Fruit fly (Drosophila melanogaster) whole organism, embryonic: ENCODE measurements around the gene PK1-R.

Experiments
- ATbp ChIP-seq: fragments of 200-800 bp; sonication (Bioruptor generic); optimal IDR thresholded peaks from 2 replicates; lab custom pipeline; 2017; ENCODE audit warnings: missing biosample characterization, mild to moderate bottlenecking, missing genetic modification characterization, missing genetic modification reagents
- Blimp-1 ChIP-seq: fragments of 200-800 bp; sonication (Bioruptor generic); optimal IDR thresholded peaks from 3 replicates; lab custom pipeline; 2018; ENCODE audit warnings: missing biosample characterization, missing genetic modification characterization, mild to moderate bottlenecking, moderate library complexity, missing genetic modification reagents
- C15 ChIP-seq: fragments of 200-800 bp; sonication (Bioruptor generic); IDR thresholded peaks from 3 replicates; pipeline ENCODE4 v1.3.6; 2022; ENCODE audit warnings: missing biosample characterization, missing genetic modification characterization
- CG11085 ChIP-seq: fragments of 200-800 bp; sonication (Bioruptor generic); IDR thresholded peaks from 2 replicates; pipeline ENCODE4 v1.3.6; 2022; ENCODE audit warnings: missing biosample characterization, missing genetic modification characterization
- CG11696 ChIP-seq: fragments of 200-800 bp; sonication (Bioruptor generic); IDR thresholded peaks from 2 replicates; pipeline ENCODE4 v1.3.6; 2022; ENCODE audit warnings: missing biosample characterization, missing genetic modification characterization
- CG11723 ChIP-seq: fragments of 200-800 bp; sonication (Bioruptor generic); optimal IDR thresholded peaks from 2 replicates; lab custom pipeline; 2017; ENCODE audit warnings: missing biosample characterization, mild to moderate bottlenecking, missing genetic modification characterization
- CG12104 ChIP-seq: fragments of 200-800 bp; sonication (Bioruptor generic); optimal IDR thresholded peaks from 3 replicates; lab custom pipeline; 2016; ENCODE audit warnings: missing biosample characterization, missing genetic modification characterization
- CG12155 ChIP-seq: fragments of 200-800 bp; sonication (Bioruptor generic); optimal IDR thresholded peaks from 3 replicates; lab custom pipeline; 2016; ENCODE audit warnings: missing biosample characterization, missing genetic modification characterization
- CG17186 ChIP-seq: fragments of 200-800 bp; sonication (Bioruptor generic); optimal IDR thresholded peaks from 3 replicates; lab custom pipeline; 2017; ENCODE audit warnings: missing biosample characterization, missing genetic modification reagents, missing genetic modification characterization
- CG17361 ChIP-seq: fragments of 200-800 bp; sonication (Bioruptor generic); IDR thresholded peaks from 3 replicates; pipeline ENCODE4 v1.3.6; 2022; ENCODE audit warnings: missing biosample characterization, missing genetic modification characterization
- CG2199 ChIP-seq: fragments of 200-800 bp; sonication (Bioruptor generic); IDR thresholded peaks from 3 replicates; pipeline ENCODE4 v1.3.6; 2022; ENCODE audit warnings: missing biosample characterization, missing genetic modification characterization
- CG3726 ChIP-seq: fragments of 200-800 bp; sonication (Bioruptor generic); IDR thresholded peaks from 3 replicates; pipeline ENCODE4, ENCODE4 v1.3.6; 2022; ENCODE audit warnings: missing biosample characterization, missing genetic modification characterization
- CG4730 ChIP-seq: fragments of 200-800 bp; sonication (Bioruptor generic); IDR thresholded peaks from 2 replicates; pipeline ENCODE4 v1.3.6; 2022; ENCODE audit warnings: missing biosample characterization, missing genetic modification characterization
- CG6791 ChIP-seq: fragments of 200-800 bp; sonication (Bioruptor generic); IDR thresholded peaks from 3 replicates; pipeline ENCODE4 v1.3.6; 2022; ENCODE audit warnings: missing biosample characterization, missing genetic modification characterization; ENCODE audit not compliant: partially characterized antibody
- CG7745 ChIP-seq: fragments of 200-800 bp; sonication (Bioruptor generic); optimal IDR thresholded peaks from 2 replicates; lab custom pipeline; 2018; ENCODE audit warnings: missing biosample characterization, mild to moderate bottlenecking, missing genetic modification characterization, moderate library complexity
- CG8765 ChIP-seq: fragments of 200-800 bp; sonication (Bioruptor generic); IDR thresholded peaks from 2 replicates; pipeline ENCODE4 v1.3.6; 2022; ENCODE audit warnings: missing biosample characterization, missing genetic modification characterization
- CG8924 ChIP-seq: fragments of 200-800 bp; optimal IDR thresholded peaks from 3 replicates; lab custom pipeline; 2019; ENCODE audit warnings: missing biosample characterization, mild to moderate bottlenecking, missing genetic modification characterization, moderate library complexity
- CG8944 ChIP-seq: fragments of 200-800 bp; sonication (Bioruptor generic); optimal IDR thresholded peaks from 3 replicates; lab custom pipeline; 2016; ENCODE audit warnings: missing biosample characterization, missing genetic modification characterization
- CG9727 ChIP-seq: fragments of 200-800 bp; sonication (Bioruptor generic); optimal IDR thresholded peaks from 3 replicates; lab custom pipeline; 2017; ENCODE audit warnings: missing biosample characterization, mild to moderate bottlenecking, missing genetic modification characterization
- D ChIP-seq, 2 experiments: fragments of 200-800 bp in 1 of 2; fragments of >200 bp in 1 of 2; sonication (Bioruptor generic) in 1 of 2; optimal IDR thresholded peaks; 2 replicates in 1 of 2; 3 replicates in 1 of 2; lab custom pipeline; 2017; ENCODE audit warnings: mild to moderate bottlenecking in 1 of 2, missing biosample characterization in 1 of 2, missing genetic modification characterization in 1 of 2, missing genetic modification reagents in 1 of 2
- Dfd ChIP-seq, 2 experiments: fragments of >200 bp; optimal IDR thresholded peaks; 2 replicates each; lab custom pipeline; 2017; ENCODE audit warnings: missing biosample characterization in 2 of 2, missing genetic modification characterization in 2 of 2
- Mrtf ChIP-seq: fragments of 200-800 bp; sonication (Bioruptor generic); IDR thresholded peaks from 3 replicates; pipeline ENCODE4 v1.3.6; 2022; ENCODE audit warnings: missing biosample characterization, missing genetic modification characterization
- Ravus ChIP-seq: fragments of 200-800 bp; sonication (Bioruptor generic); IDR thresholded peaks from 2 replicates; pipeline ENCODE4 v1.3.6; 2022; ENCODE audit warnings: missing biosample characterization, missing genetic modification characterization
- Scr ChIP-seq: fragments of 200-800 bp; sonication (Bioruptor generic); IDR thresholded peaks from 2 replicates; pipeline ENCODE4 v1.3.6; 2022; ENCODE audit warnings: missing biosample characterization, missing genetic modification characterization; ENCODE audit not compliant: partially characterized antibody
- Sry-δ ChIP-seq: fragments of 200-800 bp; sonication (Bioruptor generic); optimal IDR thresholded peaks from 2 replicates; lab custom pipeline; 2016; ENCODE audit warnings: missing biosample characterization, missing genetic modification characterization
- cato ChIP-seq: fragments of 200-800 bp; sonication (Bioruptor generic); optimal IDR thresholded peaks from 2 replicates; lab custom pipeline; 2016; ENCODE audit warnings: missing biosample characterization, missing genetic modification characterization, borderline replicate concordance
- crc ChIP-seq: fragments of 200-800 bp; sonication (Bioruptor generic); optimal IDR thresholded peaks from 2 replicates; lab custom pipeline; 2016; ENCODE audit warnings: missing biosample characterization, missing genetic modification characterization
- crol ChIP-seq: fragments of 200-800 bp; sonication (Bioruptor generic); IDR thresholded peaks from 2 replicates; pipeline ENCODE4 v1.3.6; 2022; ENCODE audit warnings: missing biosample characterization, missing genetic modification characterization
- gcm ChIP-seq: fragments of 200-800 bp; sonication (Bioruptor generic); optimal IDR thresholded peaks from 2 replicates; lab custom pipeline; 2019; ENCODE audit warnings: missing biosample characterization, mild to moderate bottlenecking, missing genetic modification characterization, moderate library complexity
- mld ChIP-seq: fragments of 200-800 bp; sonication (Bioruptor generic); IDR thresholded peaks from 3 replicates; pipeline ENCODE4 v1.3.6; 2022; ENCODE audit warnings: missing biosample characterization, missing genetic modification characterization; ENCODE audit not compliant: partially characterized antibody
- nau ChIP-seq: fragments of 200-800 bp; sonication (Bioruptor generic); optimal IDR thresholded peaks from 3 replicates; lab custom pipeline; 2017; ENCODE audit warnings: missing biosample characterization, mild to moderate bottlenecking, missing genetic modification characterization, missing genetic modification reagents
- onecut ChIP-seq: fragments of 200-800 bp; sonication (Bioruptor generic); IDR thresholded peaks from 2 replicates; pipeline ENCODE4 v1.3.6; 2022; ENCODE audit warnings: missing biosample characterization, missing genetic modification characterization
- pho ChIP-seq: fragments of 200-800 bp; sonication (Bioruptor generic); optimal IDR thresholded peaks from 2 replicates; lab custom pipeline; 2016; ENCODE audit warnings: missing biosample characterization, missing genetic modification characterization
- pnt ChIP-seq: fragments of 200-800 bp; sonication (Bioruptor generic); optimal IDR thresholded peaks from 3 replicates; lab custom pipeline; 2016; ENCODE audit warnings: missing biosample characterization, missing genetic modification characterization
- repo ChIP-seq: fragments of 200-800 bp; sonication (Bioruptor generic); optimal IDR thresholded peaks from 2 replicates; lab custom pipeline; 2016; ENCODE audit warnings: missing biosample characterization, missing genetic modification characterization
- rib ChIP-seq: fragments of 200-800 bp; sonication (Bioruptor generic); IDR thresholded peaks from 2 replicates; pipeline ENCODE4 v1.3.6; 2022; ENCODE audit warnings: missing biosample characterization, missing genetic modification characterization
- sc ChIP-seq, 3 experiments: fragments of >200 bp in 2 of 3; fragments of 200-800 bp in 1 of 3; sonication (Bioruptor generic) in 1 of 3; optimal IDR thresholded peaks; 2 replicates in 2 of 3; 3 replicates in 1 of 3; lab custom pipeline; 2017; ENCODE audit warnings: mild to moderate bottlenecking in 1 of 3, missing biosample characterization in 1 of 3, missing genetic modification characterization in 1 of 3, missing genetic modification reagents in 1 of 3
- sens-2 ChIP-seq: fragments of 200-800 bp; sonication (Bioruptor generic); IDR thresholded peaks from 2 replicates; pipeline ENCODE4 v1.3.6; 2022; ENCODE audit warnings: missing biosample characterization, missing genetic modification characterization
- sug ChIP-seq: fragments of 200-800 bp; optimal IDR thresholded peaks from 2 replicates; lab custom pipeline; 2019; ENCODE audit warnings: missing biosample characterization, mild to moderate bottlenecking, missing genetic modification characterization, moderate library complexity
- tap ChIP-seq: fragments of 200-800 bp; optimal IDR thresholded peaks from 3 replicates; lab custom pipeline; 2019; ENCODE audit warnings: missing biosample characterization, mild to moderate bottlenecking, missing genetic modification characterization, moderate library complexity
- usp ChIP-seq: fragments of >200 bp; optimal IDR thresholded peaks from 2 replicates; lab custom pipeline; 2017; ENCODE audit warnings: missing biosample characterization, missing genetic modification characterization

The PK1-R gene

dm6 chr3R:14060399-14060798, 42.5 kb downstream of the PK1-R start (continued):
- no peak for TF ChIP-seq mld (GFP tag; lab: Robert Waterston, UW)
- TF ChIP-seq CG12155 (GFP tag; lab: Kevin White, UChicago), result no peak
- TF ChIP-seq nau (GFP tag; lab: Kevin White, UChicago), result no peak
- TF ChIP-seq CG4730 (GFP tag; lab: Robert Waterston, UW), result no peak
- TF ChIP-seq CG12104 (GFP tag; lab: Kevin White, UChicago), result no peak
- TF ChIP-seq D (optimal IDR thresholded peaks at IDR 0.05; lab: Kevin White, UChicago), result no peak
- no peak for TF ChIP-seq D (GFP tag; optimal IDR thresholded peaks at IDR 0.05; lab: Kevin White, UChicago)
- TF ChIP-seq CG11085 (GFP tag; lab: Robert Waterston, UW), result no peak
- no peak for TF ChIP-seq ATbp (GFP tag; lab: Kevin White, UChicago)
- TF ChIP-seq CG11723 (GFP tag; lab: Kevin White, UChicago), result no peak
- no peak for TF ChIP-seq CG17361 (GFP tag; lab: Robert Waterston, UW)
- TF ChIP-seq sug, result peak; percentile 12
- peak; percentile 56; the same call in 1 of the 2 replicates for TF ChIP-seq crol
- no peak for TF ChIP-seq CG7745
- peak; percentile 6 for TF ChIP-seq CG9727 (GFP tag; lab: Kevin White, UChicago)
- TF ChIP-seq crc (GFP tag; lab: Kevin White, UChicago), result no peak
- TF ChIP-seq C15 (GFP tag; lab: Robert Waterston, UW), result no peak
- TF ChIP-seq Blimp-1 (GFP tag; lab: Kevin White, UChicago), result no peak
- no peak for TF ChIP-seq sc (optimal IDR thresholded peaks at IDR 0.05; lab: Kevin White, UChicago)
- TF ChIP-seq sc (GFP tag; optimal IDR thresholded peaks at IDR 0.05; lab: Kevin White, UChicago), result no peak
- no peak for TF ChIP-seq cato (GFP tag; lab: Kevin White, UChicago)
- TF ChIP-seq usp (GFP tag; lab: Kevin White, UChicago), result no peak
- no peak for TF ChIP-seq CG8924 (tag; lab: Kevin White, UChicago)
- TF ChIP-seq CG11696 (GFP tag; lab: Robert Waterston, UW), result no peak
- TF ChIP-seq CG3726 (GFP tag; lab: Robert Waterston, UW), result no peak
- TF ChIP-seq Dfd (GFP tag; optimal IDR thresholded peaks at IDR 0.05; lab: Kevin White, UChicago), result no peak
- TF ChIP-seq CG6791, result 0 out of 3 replicates have a peak, but pooled peaks have one; percentile 29
- no peak for TF ChIP-seq CG8765 (GFP tag; lab: Robert Waterston, UW)
- no peak for TF ChIP-seq Sry-δ (GFP tag; lab: Kevin White, UChicago)
- TF ChIP-seq Scr, result no peak
- no peak for TF ChIP-seq onecut (GFP tag; lab: Robert Waterston, UW)
- peak; percentile 20; the same call in 1 of the 2 replicates for TF ChIP-seq sens-2 (GFP tag; lab: Robert Waterston, UW)
- TF ChIP-seq CG2199 (GFP tag; lab: Robert Waterston, UW), result peak; percentile 75; the same call in 1 of the 3 replicates
- TF ChIP-seq Mrtf (GFP tag; lab: Robert Waterston, UW), result no peak
- TF ChIP-seq CG17186 (GFP tag; lab: Kevin White, UChicago), result no peak
- TF ChIP-seq repo (GFP tag; lab: Kevin White, UChicago), result no peak
- TF ChIP-seq rib, result no peak
- TF ChIP-seq Ravus (GFP tag; lab: Robert Waterston, UW), result no peak
- TF ChIP-seq pnt (GFP tag; lab: Kevin White, UChicago), result no peak
- no peak for TF ChIP-seq gcm (GFP tag; lab: Kevin White, UChicago)
- no peak for TF ChIP-seq tap
- TF ChIP-seq pho, result no peak
- no peak for TF ChIP-seq CG8944 (GFP tag; lab: Kevin White, UChicago)
